Fruit fly (Drosophila melanogaster) whole organism, embryonic: ENCODE data around the gene Gbs-76A.
A peak's percentile ranks its signal among the peaks of the same experiment; 100 is the strongest.

Experiments
- Atf6 ChIP-seq: fragments of 200-800 bp; sonication (Bioruptor generic); IDR thresholded peaks from 2 replicates; pipeline ENCODE4 v1.3.6; 2022; ENCODE audit warnings: missing biosample characterization, missing genetic modification characterization
- CG10209 ChIP-seq: fragments of 200-800 bp; sonication (Bioruptor generic); optimal IDR thresholded peaks from 3 replicates; lab custom pipeline; 2017; ENCODE audit warnings: missing biosample characterization, mild to moderate bottlenecking, missing genetic modification characterization, missing genetic modification reagents
- CG10543 ChIP-seq: fragments of 200-800 bp; sonication (Bioruptor generic); optimal IDR thresholded peaks from 3 replicates; lab custom pipeline; 2017; ENCODE audit warnings: missing biosample characterization, mild to moderate bottlenecking, missing genetic modification characterization, moderate library complexity
- CG11093 ChIP-seq: fragments of 200-800 bp; sonication (Bioruptor generic); IDR thresholded peaks from 3 replicates; pipeline ENCODE4 v1.3.6; 2022; ENCODE audit warnings: missing biosample characterization, missing genetic modification characterization
- CG12104 ChIP-seq: fragments of 200-800 bp; sonication (Bioruptor generic); optimal IDR thresholded peaks from 3 replicates; lab custom pipeline; 2016; ENCODE audit warnings: missing biosample characterization, missing genetic modification characterization
- CG12299 ChIP-seq: fragments of 200-800 bp; sonication (Bioruptor generic); optimal IDR thresholded peaks from 2 replicates; lab custom pipeline; 2018; ENCODE audit warnings: missing biosample characterization, mild to moderate bottlenecking, missing genetic modification characterization
- CG13894 ChIP-seq: fragments of 200-800 bp; sonication (Bioruptor generic); optimal IDR thresholded peaks from 3 replicates; lab custom pipeline; 2018; ENCODE audit warnings: missing biosample characterization, mild to moderate bottlenecking, missing genetic modification characterization, moderate library complexity
- CG15479 ChIP-seq: fragments of 200-800 bp; sonication (Bioruptor generic); optimal IDR thresholded peaks from 3 replicates; lab custom pipeline; 2019; ENCODE audit warnings: missing biosample characterization, mild to moderate bottlenecking, missing genetic modification characterization, moderate library complexity
- CG17328 ChIP-seq: fragments of 200-800 bp; sonication (Bioruptor generic); IDR thresholded peaks from 2 replicates; pipeline ENCODE4 v1.3.6; 2022; ENCODE audit warnings: missing biosample characterization, missing genetic modification characterization
- CG17912 ChIP-seq: fragments of 200-800 bp; sonication (Bioruptor generic); optimal IDR thresholded peaks from 2 replicates; lab custom pipeline; 2018; ENCODE audit warnings: missing biosample characterization, mild to moderate bottlenecking, missing genetic modification characterization
- CG18599 ChIP-seq: fragments of 200-800 bp; sonication (Bioruptor generic); optimal IDR thresholded peaks from 3 replicates; lab custom pipeline; 2017; ENCODE audit warnings: missing biosample characterization, missing genetic modification characterization, mild to moderate bottlenecking, moderate library complexity, missing genetic modification reagents
- CG33557 ChIP-seq: fragments of 200-800 bp; sonication (Bioruptor generic); optimal IDR thresholded peaks from 2 replicates; lab custom pipeline; 2019; ENCODE audit warnings: missing biosample characterization, mild to moderate bottlenecking, missing genetic modification characterization, moderate library complexity
- CG3407 ChIP-seq: fragments of 200-800 bp; sonication (Bioruptor generic); optimal IDR thresholded peaks from 2 replicates; lab custom pipeline; 2018; ENCODE audit warnings: missing biosample characterization, mild to moderate bottlenecking, missing genetic modification characterization
- CG34376 ChIP-seq: fragments of 200-800 bp; sonication (Bioruptor generic); optimal IDR thresholded peaks from 2 replicates; lab custom pipeline; 2018; ENCODE audit warnings: missing biosample characterization, mild to moderate bottlenecking, missing genetic modification characterization
- CG4424 ChIP-seq: fragments of 200-800 bp; sonication (Bioruptor generic); optimal IDR thresholded peaks from 3 replicates; lab custom pipeline; 2016; ENCODE audit warnings: missing biosample characterization, missing genetic modification characterization
- CG4854 ChIP-seq: fragments of 200-800 bp; sonication (Bioruptor generic); optimal IDR thresholded peaks from 2 replicates; lab custom pipeline; 2016; ENCODE audit warnings: missing biosample characterization, missing genetic modification characterization, inconsistent platforms
- CG7745 ChIP-seq: fragments of 200-800 bp; sonication (Bioruptor generic); optimal IDR thresholded peaks from 2 replicates; lab custom pipeline; 2018; ENCODE audit warnings: missing biosample characterization, mild to moderate bottlenecking, missing genetic modification characterization, moderate library complexity
- Deaf1 ChIP-seq: fragments of 200-800 bp; optimal IDR thresholded peaks from 3 replicates; lab custom pipeline; 2019; ENCODE audit warnings: missing biosample characterization, mild to moderate bottlenecking, missing genetic modification characterization, moderate library complexity
- Drgx ChIP-seq: fragments of 200-800 bp; sonication (Bioruptor generic); IDR thresholded peaks from 2 replicates; pipeline ENCODE4 v1.3.6; 2022; ENCODE audit warnings: missing biosample characterization, missing genetic modification characterization
- ERR ChIP-seq: fragments of 200-800 bp; sonication (Bioruptor generic); optimal IDR thresholded peaks from 2 replicates; lab custom pipeline; 2016; ENCODE audit warnings: missing biosample characterization, missing genetic modification characterization
- Ets65A ChIP-seq: fragments of 200-800 bp; sonication (Bioruptor generic); peaks from one replicate; lab custom pipeline; 2016; ENCODE audit warnings: missing biosample characterization, missing genetic modification characterization
- GATAe ChIP-seq: fragments of 200-800 bp; sonication (Bioruptor generic); conservative IDR thresholded peaks from 2 replicates; pipeline ENCODE4 v1.3.6; 2022; ENCODE audit warnings: missing biosample characterization, missing genetic modification characterization
- HLHmδ ChIP-seq: fragments of 200-800 bp; sonication (Bioruptor generic); optimal IDR thresholded peaks from 2 replicates; lab custom pipeline; 2018; ENCODE audit warnings: missing biosample characterization, mild to moderate bottlenecking, missing genetic modification characterization, moderate library complexity
- Jarid2 ChIP-seq: fragments of 200-800 bp; sonication (Bioruptor generic); optimal IDR thresholded peaks from 3 replicates; lab custom pipeline; 2017; ENCODE audit warnings: mild to moderate bottlenecking, missing biosample characterization, missing genetic modification reagents, missing genetic modification characterization
- Med ChIP-seq: fragments of 200-800 bp; sonication (Bioruptor generic); peaks from one replicate; lab custom pipeline; 2016; ENCODE audit warnings: missing biosample characterization, missing genetic modification characterization, mild to moderate bottlenecking, inconsistent platforms, moderate library complexity
- Oli ChIP-seq: fragments of 200-800 bp; sonication (Bioruptor generic); optimal IDR thresholded peaks from 2 replicates; lab custom pipeline; 2018; ENCODE audit warnings: missing biosample characterization, mild to moderate bottlenecking, missing genetic modification characterization, moderate library complexity
- Pdp1 ChIP-seq, 2 experiments: fragments of 200-800 bp; sonication (Bioruptor generic); optimal IDR thresholded peaks; 3 replicates each; lab custom pipeline; 2016; ENCODE audit warnings: missing biosample characterization in 2 of 2, missing genetic modification characterization in 2 of 2, mild to moderate bottlenecking in 1 of 2, moderate library complexity in 1 of 2
- Rx ChIP-seq: fragments of 200-800 bp; sonication (Bioruptor generic); IDR thresholded peaks from 2 replicates; pipeline ENCODE4 v1.3.6; 2022; ENCODE audit warnings: missing biosample characterization, missing genetic modification characterization
- Xrp1 ChIP-seq: fragments of 200-800 bp; sonication (Bioruptor generic); IDR thresholded peaks from 2 replicates; pipeline ENCODE4 v1.3.6; 2022; ENCODE audit warnings: missing biosample characterization, missing genetic modification characterization
- bbx ChIP-seq: fragments of 200-800 bp; sonication (Bioruptor generic); IDR thresholded peaks from 2 replicates; pipeline ENCODE4 v1.3.6; 2022; ENCODE audit warnings: missing biosample characterization, missing genetic modification characterization; ENCODE audit not compliant: partially characterized antibody
- exex ChIP-seq: fragments of 200-800 bp; sonication (Bioruptor generic); optimal IDR thresholded peaks from 4 replicates; lab custom pipeline; 2018; ENCODE audit warnings: missing biosample characterization, mild to moderate bottlenecking, missing genetic modification characterization, moderate library complexity
- grn ChIP-seq: fragments of 200-800 bp; sonication (Bioruptor generic); optimal IDR thresholded peaks from 3 replicates; lab custom pipeline; 2017; ENCODE audit warnings: missing biosample characterization, missing genetic modification characterization
- gro ChIP-seq: fragments of 200-800 bp; sonication (Bioruptor generic); optimal IDR thresholded peaks from 2 replicates; lab custom pipeline; 2016; ENCODE audit warnings: missing biosample characterization, missing genetic modification characterization
- lab ChIP-seq: fragments of 200-800 bp; sonication (Bioruptor generic); optimal IDR thresholded peaks from 3 replicates; lab custom pipeline; 2017; ENCODE audit warnings: missing biosample characterization, missing genetic modification characterization, mild to moderate bottlenecking, moderate library complexity, missing genetic modification reagents
- mirr ChIP-seq: fragments of 200-800 bp; sonication (Bioruptor generic); optimal IDR thresholded peaks from 3 replicates; lab custom pipeline; 2018; ENCODE audit warnings: missing biosample characterization, mild to moderate bottlenecking, missing genetic modification characterization
- mld ChIP-seq: fragments of 200-800 bp; sonication (Bioruptor generic); IDR thresholded peaks from 3 replicates; pipeline ENCODE4 v1.3.6; 2022; ENCODE audit warnings: missing biosample characterization, missing genetic modification characterization; ENCODE audit not compliant: partially characterized antibody
- peb ChIP-seq: fragments of 200-800 bp; sonication (Bioruptor generic); IDR thresholded peaks from 2 replicates; pipeline ENCODE4 v1.3.6; 2022; ENCODE audit warnings: missing biosample characterization, missing genetic modification characterization
- run ChIP-seq: fragments of 200-800 bp; sonication (Bioruptor generic); optimal IDR thresholded peaks from 3 replicates; lab custom pipeline; 2018; ENCODE audit warnings: missing biosample characterization, mild to moderate bottlenecking, missing genetic modification characterization
- slbo ChIP-seq: fragments of 200-800 bp; sonication (Bioruptor generic); IDR thresholded peaks from 2 replicates; pipeline ENCODE4 v1.3.6; 2022; ENCODE audit warnings: missing biosample characterization, missing genetic modification characterization
- sr ChIP-seq: fragments of 200-800 bp; sonication (Bioruptor generic); IDR thresholded peaks from 3 replicates; pipeline ENCODE4 v1.3.6; 2022; ENCODE audit warnings: missing biosample characterization, missing genetic modification characterization
- sug ChIP-seq: fragments of 200-800 bp; optimal IDR thresholded peaks from 2 replicates; lab custom pipeline; 2019; ENCODE audit warnings: missing biosample characterization, mild to moderate bottlenecking, missing genetic modification characterization, moderate library complexity
- tio ChIP-seq: fragments of 200-800 bp; sonication (Bioruptor generic); optimal IDR thresholded peaks from 2 replicates; lab custom pipeline; 2017; ENCODE audit warnings: missing biosample characterization, missing genetic modification characterization, inconsistent platforms
- trh ChIP-seq: fragments of 200-800 bp; sonication (Bioruptor generic); optimal IDR thresholded peaks from 2 replicates; lab custom pipeline; 2016; ENCODE audit warnings: missing biosample characterization, missing genetic modification characterization

The Gbs-76A gene

dm6 chr3L:19293178-19293741, 694 bp upstream of the Gbs-76A start (continued):
- TF ChIP-seq CG33557 (GFP tag; lab: Kevin White, UChicago) (no peak), Drgx (GFP tag; lab: Robert Waterston, UW) (peak; percentile 5; the same call in 1 of the 2 replicates), HLHmδ (GFP tag; lab: Kevin White, UChicago) (peak; percentile 56), Jarid2 (GFP tag; lab: Kevin White, UChicago) (no peak)

- TF ChIP-seq mld (GFP tag; lab: Robert Waterston, UW) (0 out of 3 replicates have a peak, but pooled peaks have one; percentile 32), Ets65A (GFP tag; lab: Kevin White, UChicago) (peak; percentile 35), ERR (peak; percentile 95), Oli (tag; lab: Kevin White, UChicago) (no peak), slbo (GFP tag; lab: Robert Waterston, UW) (no peak), Deaf1 (tag; lab: Kevin White, UChicago) (peak; percentile 7), sr (GFP tag; lab: Robert Waterston, UW) (peak; percentile 49), Med (peak; percentile 72), bbx (GFP tag; lab: Robert Waterston, UW) (no peak), CG13894 (tag; lab: Kevin White, UChicago) (peak; percentile 78)
Measured at dm6 chr3L:19291465-19292413, 827 bp downstream of the Gbs-76A start.

dm6 chr3L:19289411-19289810, 3.2 kb downstream of the Gbs-76A start:
- TF ChIP-seq exex (peak; percentile 99), CG3407 (no peak), CG10209 (GFP tag; lab: Kevin White, UChicago) (no peak), Oli (tag; lab: Kevin White, UChicago) (no peak), CG7745 (tag; lab: Kevin White, UChicago) (peak; percentile 4), grn (GFP tag; lab: Kevin White, UChicago) (peak; percentile 84), run (tag; lab: Kevin White, UChicago) (peak; percentile 68), Atf6 (GFP tag; lab: Robert Waterston, UW) (0 out of 2 replicates have a peak, but pooled peaks have one; percentile 24), CG4854 (GFP tag; lab: Kevin White, UChicago) (no peak), Rx (GFP tag; lab: Robert Waterston, UW) (no peak), peb (GFP tag; lab: Robert Waterston, UW) (no peak), GATAe (GFP tag; lab: Robert Waterston, UW) (peak; percentile 37; the same call in 1 of the 2 replicates), sug (tag; lab: Kevin White, UChicago) (peak; percentile 85), CG34376 (GFP tag; lab: Kevin White, UChicago) (peak; percentile 26), CG17912 (GFP tag; lab: Kevin White, UChicago) (no peak), CG18599 (GFP tag; lab: Kevin White, UChicago) (peak; percentile 15), mirr (GFP tag; lab: Kevin White, UChicago) (peak; percentile 95), gro (GFP tag; lab: Kevin White, UChicago) (peak; percentile 36), CG12104 (GFP tag; lab: Kevin White, UChicago) (no peak), CG15479 (GFP tag; lab: Kevin White, UChicago) (peak; percentile 21), CG4424 (GFP tag; lab: Kevin White, UChicago) (no peak), CG10543 (GFP tag; lab: Kevin White, UChicago) (peak; percentile 8), trh (GFP tag; lab: Kevin White, UChicago) (no peak), CG12299 (no peak), Xrp1 (GFP tag; lab: Robert Waterston, UW) (no peak), Pdp1 (GFP tag; optimal IDR thresholded peaks at IDR 0.05; lab: Kevin White, UChicago) (peak in 1 of 2 experiments; percentile 2), lab (peak; percentile 4), CG17328 (GFP tag; lab: Robert Waterston, UW) (no peak), CG11093 (GFP tag; lab: Robert Waterston, UW) (no peak), tio (GFP tag; lab: Kevin White, UChicago) (no peak)
